Worm (Caenorhabditis elegans) whole organism, midembryonic: ENCODE measurements around the gene nhr-53.

Experiments
- cog-1 ChIP-seq: sonication (generic microtip); optimal IDR thresholded peaks from 2 replicates; lab custom pipeline; 2016; ENCODE audit warnings: missing genetic modification characterization, missing compliant biosample characterization
- flt-1 ChIP-seq: fragments of 200-800 bp; sonication (Bioruptor generic); IDR thresholded peaks from 2 replicates; pipeline ENCODE4 v1.3.6; 2022; ENCODE audit warnings: missing genetic modification characterization, missing compliant biosample characterization
- klf-2 ChIP-seq: fragments of 200-800 bp; sonication (Bioruptor generic); conservative IDR thresholded peaks from 2 replicates; pipeline ENCODE4 v1.3.6; 2022; ENCODE audit warnings: missing genetic modification reagents, missing genetic modification characterization, missing compliant biosample characterization
- ref-1 ChIP-seq: fragments of 200-800 bp; sonication (Bioruptor generic); conservative IDR thresholded peaks from 2 replicates; pipeline ENCODE4 v1.3.6; 2022; ENCODE audit warnings: missing genetic modification reagents, missing genetic modification characterization, missing compliant biosample characterization
- tab-1 ChIP-seq: fragments of 200-800 bp; sonication (Bioruptor generic); IDR thresholded peaks from 2 replicates; pipeline ENCODE4 v1.3.6; 2022; ENCODE audit warnings: missing genetic modification characterization, missing compliant biosample characterization
- ztf-29 ChIP-seq: fragments of 200-800 bp; sonication (Bioruptor generic); IDR thresholded peaks from 2 replicates; pipeline ENCODE4 v1.3.6; 2022; ENCODE audit warnings: missing genetic modification reagents, missing genetic modification characterization, missing compliant biosample characterization

ce11 chrV:15735720-15736119 is 33.6 kb upstream of the nhr-53 start, which contains the start of gene str-27:
- TF ChIP-seq cog-1 (tag; lab: Kevin White, UChicago): no peak
- no peak for TF ChIP-seq ztf-29 (GFP tag; lab: Robert Waterston, UW)
- TF ChIP-seq tab-1 (GFP tag; lab: Robert Waterston, UW): no peak
- no peak for TF ChIP-seq flt-1 (GFP tag; lab: Robert Waterston, UW)
- no peak for TF ChIP-seq ref-1 (GFP tag; lab: Robert Waterston, UW)
- TF ChIP-seq klf-2: no peak
